Worm (Caenorhabditis elegans): ENCODE results near the gene mab-10.
A peak's percentile ranks its signal among the peaks of the same experiment; 100 is the strongest.

mab-10 gene

ce11 chrII:10480043-10480442 lies 47.8 kb upstream of the mab-10 start:
- peak; percentile 91 for TF ChIP-seq aha-1 (tag)
- TF ChIP-seq zag-1 (tag; optimal IDR thresholded peaks at IDR 0.05): no peak

- TF ChIP-seq nhr-28 (tag; optimal IDR thresholded peaks at IDR 0.05) (peak; percentile 73), pqm-1 (tag; optimal IDR thresholded peaks at IDR 0.05) (peak; percentile 2), lin-15B (tag; optimal IDR thresholded peaks at IDR 0.05) (no peak), hlh-11 (tag; optimal IDR thresholded peaks at IDR 0.05) (peak; percentile 37), dmd-6 (GFP tag; IDR thresholded peaks at IDR 0.05) (peak; percentile 27; the same call in 1 of the 2 replicates)
Observed at ce11 chrII:10481824-10482556, 45.9 kb upstream of the mab-10 start, which contains the start of the genes clec-60 and ZK666.11. TSS of gene clec-60 (minus strand) at chrII:10481874. TSS of gene ZK666.11 (plus strand) at chrII:10482522.

DNA sequence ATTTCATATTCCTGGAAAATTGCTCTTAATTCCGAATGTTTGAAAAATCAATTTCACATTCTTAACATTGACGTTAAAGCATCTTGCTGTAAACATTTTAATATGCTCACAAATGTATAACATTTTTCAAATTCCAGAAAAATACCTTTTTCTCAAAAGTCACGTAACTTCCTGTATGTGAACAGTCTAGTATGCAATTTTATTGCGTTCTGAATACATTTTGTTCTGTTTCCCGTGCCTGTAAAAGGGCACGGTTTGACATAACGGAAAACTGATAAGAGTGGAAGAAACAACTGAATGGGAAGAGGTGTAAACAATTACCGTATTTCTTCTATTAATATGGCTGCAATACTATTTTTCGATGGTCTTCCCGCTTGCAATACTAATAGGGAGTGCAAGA lies 45.0 kb upstream of the mab-10 start:
- TF ChIP-seq daf-16 (GFP tag; optimal IDR thresholded peaks at IDR 0.05) (no peak), daf-16 (tag; optimal IDR thresholded peaks at IDR 0.05) (peak; percentile 81), nhr-237 (tag; optimal IDR thresholded peaks at IDR 0.05) (no peak), nhr-28 (tag; optimal IDR thresholded peaks at IDR 0.05) (peak; percentile 61), unc-62 (GFP tag; optimal IDR thresholded peaks at IDR 0.05 in 1 of 2) (peak in 1 of 2 experiments; percentile 27), unc-62 (tag; optimal IDR thresholded peaks at IDR 0.05) (no peak), tag-97 (GFP tag; IDR thresholded peaks at IDR 0.05) (no peak), hif-1 (tag; optimal IDR thresholded peaks at IDR 0.05) (peak in 1 of 2 experiments; percentile 84), hlh-30 (tag; optimal IDR thresholded peaks at IDR 0.05; ENCODE audit: insufficient read depth) (no peak), pqm-1 (tag; optimal IDR thresholded peaks at IDR 0.05) (peak; percentile 84), dmd-6 (GFP tag; IDR thresholded peaks at IDR 0.05) (peak; percentile 50; the same call in 1 of the 2 replicates), php-3 (GFP tag; IDR thresholded peaks at IDR 0.05) (0 out of 2 replicates have a peak, but pooled peaks have one; percentile 40), aha-1 (tag) (peak; percentile 77), hlh-11 (tag; optimal IDR thresholded peaks at IDR 0.05) (peak; percentile 2), dve-1 (tag; optimal IDR thresholded peaks at IDR 0.05; ENCODE audit: insufficient read depth) (peak; percentile 13)

DNA sequence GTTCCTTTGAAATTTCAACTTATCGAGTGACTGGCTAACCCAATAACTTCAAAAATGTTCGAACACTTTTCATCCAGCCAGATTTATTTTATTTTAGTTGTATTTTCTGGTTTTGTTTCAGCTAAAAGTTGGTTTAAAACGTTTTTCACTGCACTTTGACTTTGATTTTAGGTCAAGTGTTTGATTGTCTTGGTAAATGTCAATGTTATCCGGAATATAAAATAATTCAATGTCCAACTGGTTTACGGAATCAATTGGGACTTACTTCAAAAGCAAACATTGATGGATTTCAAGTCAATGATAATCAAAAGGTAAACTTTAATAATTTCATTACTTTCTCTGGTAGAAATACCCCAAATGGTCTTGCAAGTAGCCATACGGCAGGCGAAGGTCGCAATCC lies 44.0 kb upstream of the mab-10 start:
- TF ChIP-seq dpl-1 (GFP tag; optimal IDR thresholded peaks at IDR 0.05): no peak
- no peak for TF ChIP-seq nhr-6 (tag; optimal IDR thresholded peaks at IDR 0.05)
- TF ChIP-seq unc-62 (GFP tag; optimal IDR thresholded peaks at IDR 0.05 in 1 of 2): peak in 1 of 2 experiments; percentile 91
- TF ChIP-seq unc-62 (tag; optimal IDR thresholded peaks at IDR 0.05): no peak

ce11 chrII:10485640-10486039 lies 42.2 kb upstream of the mab-10 start:
- TF ChIP-seq ceh-20 (GFP tag; IDR thresholded peaks at IDR 0.05): no peak
- TF ChIP-seq pqm-1 (tag; optimal IDR thresholded peaks at IDR 0.05): peak; percentile 91
- TF ChIP-seq lsy-2 (tag; optimal IDR thresholded peaks at IDR 0.05): no peak
- TF ChIP-seq vab-7 (GFP tag; IDR thresholded peaks at IDR 0.05): no peak
- TF ChIP-seq D1046.2 (GFP tag; IDR thresholded peaks at IDR 0.05): no peak
- TF ChIP-seq egl-43 (GFP tag; IDR thresholded peaks at IDR 0.05): no peak
- TF ChIP-seq zfp-3 (GFP tag; conservative IDR thresholded peaks at IDR 0.05): no peak
- no peak for TF ChIP-seq nhr-6 (tag; optimal IDR thresholded peaks at IDR 0.05)
- peak; percentile 61 for TF ChIP-seq dmd-6 (GFP tag; IDR thresholded peaks at IDR 0.05)
- peak; percentile 44 for TF ChIP-seq hlh-11 (tag; optimal IDR thresholded peaks at IDR 0.05)
- TF ChIP-seq lin-39 (tag; optimal IDR thresholded peaks at IDR 0.05): no peak
- peak; percentile 71 for TF ChIP-seq php-3 (GFP tag; IDR thresholded peaks at IDR 0.05)
- TF ChIP-seq ceh-28 (tag; optimal IDR thresholded peaks at IDR 0.05): no peak
- no peak for TF ChIP-seq cey-2 (tag; optimal IDR thresholded peaks at IDR 0.05; ENCODE audit: borderline replicate concordance, insufficient read depth)
- no peak for TF ChIP-seq mes-2 (tag; optimal IDR thresholded peaks at IDR 0.05; ENCODE audit: poor library complexity, severe bottlenecking)
- TF ChIP-seq mxl-3 (GFP tag; optimal IDR thresholded peaks at IDR 0.05): no peak
- peak; percentile 65 for TF ChIP-seq aha-1 (tag)
- no peak for TF ChIP-seq saeg-2 (GFP tag; IDR thresholded peaks at IDR 0.05)
- no peak for TF ChIP-seq sdz-12 (GFP tag; optimal IDR thresholded peaks at IDR 0.05)
- TF ChIP-seq ceh-44 (GFP tag; IDR thresholded peaks at IDR 0.05): no peak
- TF ChIP-seq unc-62 (GFP tag; optimal IDR thresholded peaks at IDR 0.05 in 1 of 2): peak in 1 of 2 experiments; percentile 66
- TF ChIP-seq unc-62 (tag; optimal IDR thresholded peaks at IDR 0.05): no peak
- peak; percentile 76 for TF ChIP-seq nhr-28 (tag; optimal IDR thresholded peaks at IDR 0.05)
